Fruit fly (Drosophila melanogaster) whole organism, embryonic: Measurements from ENCODE around the gene DhpD.

Source experiments
- Ada2b ChIP-seq: fragments of 200-800 bp; sonication (Bioruptor generic); IDR thresholded peaks from 2 replicates; pipeline ENCODE4 v1.3.6; 2022; ENCODE audit warnings: missing biosample characterization, missing genetic modification characterization
- Asciz ChIP-seq: fragments of 200-800 bp; sonication (Bioruptor generic); optimal IDR thresholded peaks from 2 replicates; lab custom pipeline; 2017; ENCODE audit warnings: missing biosample characterization, mild to moderate bottlenecking, missing genetic modification characterization, missing genetic modification reagents
- CG1024 ChIP-seq: fragments of 200-800 bp; sonication (Bioruptor generic); IDR thresholded peaks from 2 replicates; pipeline ENCODE4 v1.3.6; 2022; ENCODE audit warnings: missing biosample characterization, missing genetic modification characterization
- CG11456 ChIP-seq: fragments of 200-800 bp; sonication (Bioruptor generic); IDR thresholded peaks from 3 replicates; pipeline ENCODE4 v1.3.6; 2022; ENCODE audit warnings: missing biosample characterization, missing genetic modification characterization
- CG11504 ChIP-seq: fragments of 200-800 bp; sonication (Bioruptor generic); optimal IDR thresholded peaks from 3 replicates; lab custom pipeline; 2019; ENCODE audit warnings: missing biosample characterization, mild to moderate bottlenecking, missing genetic modification characterization, moderate library complexity
- CG1233 ChIP-seq: fragments of 200-800 bp; sonication (Bioruptor generic); optimal IDR thresholded peaks from 4 replicates; lab custom pipeline; 2018; ENCODE audit warnings: missing biosample characterization, mild to moderate bottlenecking, missing genetic modification characterization
- CG15269 ChIP-seq: fragments of 200-800 bp; sonication (Bioruptor generic); optimal IDR thresholded peaks from 2 replicates; lab custom pipeline; 2018; ENCODE audit warnings: missing biosample characterization, mild to moderate bottlenecking, missing genetic modification characterization, moderate library complexity
- CG31224 ChIP-seq: fragments of 200-800 bp; sonication (Bioruptor generic); IDR thresholded peaks from 2 replicates; pipeline ENCODE4 v1.3.6; 2022; ENCODE audit warnings: missing biosample characterization, missing genetic modification characterization
- CG31388 ChIP-seq: fragments of 200-800 bp; sonication (Bioruptor generic); optimal IDR thresholded peaks from 2 replicates; lab custom pipeline; 2016; ENCODE audit warnings: missing biosample characterization, missing genetic modification characterization
- CG32532 ChIP-seq: fragments of 200-800 bp; sonication (Bioruptor generic); IDR thresholded peaks from 2 replicates; pipeline ENCODE4 v1.3.6; 2022; ENCODE audit warnings: missing biosample characterization, missing genetic modification characterization
- CG33213 ChIP-seq: fragments of 200-800 bp; sonication (Bioruptor generic); optimal IDR thresholded peaks from 3 replicates; lab custom pipeline; 2016; ENCODE audit warnings: missing biosample characterization, missing genetic modification characterization
- CG34376 ChIP-seq: fragments of 200-800 bp; sonication (Bioruptor generic); optimal IDR thresholded peaks from 2 replicates; lab custom pipeline; 2018; ENCODE audit warnings: missing biosample characterization, mild to moderate bottlenecking, missing genetic modification characterization
- CG4730 ChIP-seq: fragments of 200-800 bp; sonication (Bioruptor generic); IDR thresholded peaks from 2 replicates; pipeline ENCODE4 v1.3.6; 2022; ENCODE audit warnings: missing biosample characterization, missing genetic modification characterization
- CG6791 ChIP-seq: fragments of 200-800 bp; sonication (Bioruptor generic); IDR thresholded peaks from 3 replicates; pipeline ENCODE4 v1.3.6; 2022; ENCODE audit warnings: missing biosample characterization, missing genetic modification characterization; ENCODE audit not compliant: partially characterized antibody
- CG7372 ChIP-seq: fragments of 200-800 bp; sonication (Bioruptor generic); IDR thresholded peaks from 2 replicates; pipeline ENCODE4 v1.3.6; 2022; ENCODE audit warnings: missing biosample characterization, missing genetic modification characterization
- CG8924 ChIP-seq: fragments of 200-800 bp; optimal IDR thresholded peaks from 3 replicates; lab custom pipeline; 2019; ENCODE audit warnings: missing biosample characterization, mild to moderate bottlenecking, missing genetic modification characterization, moderate library complexity
- D19A ChIP-seq: fragments of 200-800 bp; optimal IDR thresholded peaks from 3 replicates; lab custom pipeline; 2019; ENCODE audit warnings: missing biosample characterization, mild to moderate bottlenecking, missing genetic modification characterization, moderate library complexity
- Fer2 ChIP-seq: fragments of 200-800 bp; sonication (Bioruptor generic); optimal IDR thresholded peaks from 2 replicates; lab custom pipeline; 2018; ENCODE audit warnings: missing biosample characterization, mild to moderate bottlenecking, missing genetic modification characterization, moderate library complexity
- GATAe ChIP-seq: fragments of 200-800 bp; sonication (Bioruptor generic); conservative IDR thresholded peaks from 2 replicates; pipeline ENCODE4 v1.3.6; 2022; ENCODE audit warnings: missing biosample characterization, missing genetic modification characterization
- HmgZ ChIP-seq: fragments of 200-800 bp; sonication (Bioruptor generic); optimal IDR thresholded peaks from 2 replicates; lab custom pipeline; 2018; ENCODE audit warnings: missing biosample characterization, mild to moderate bottlenecking, missing genetic modification characterization
- Hr3 ChIP-seq: fragments of 200-800 bp; sonication (Bioruptor generic); optimal IDR thresholded peaks from 3 replicates; lab custom pipeline; 2016; ENCODE audit warnings: missing biosample characterization, missing genetic modification characterization
- Hr39 ChIP-seq: fragments of >200 bp; optimal IDR thresholded peaks from 2 replicates; lab custom pipeline; 2017
- Jarid2 ChIP-seq: fragments of 200-800 bp; sonication (Bioruptor generic); optimal IDR thresholded peaks from 3 replicates; lab custom pipeline; 2017; ENCODE audit warnings: mild to moderate bottlenecking, missing biosample characterization, missing genetic modification reagents, missing genetic modification characterization
- MESR4 ChIP-seq: fragments of 200-800 bp; sonication (Bioruptor generic); optimal IDR thresholded peaks from 2 replicates; lab custom pipeline; 2018; ENCODE audit warnings: missing biosample characterization, mild to moderate bottlenecking, missing genetic modification characterization, moderate library complexity
- Med ChIP-seq: fragments of 200-800 bp; sonication (Bioruptor generic); peaks from one replicate; lab custom pipeline; 2016; ENCODE audit warnings: missing biosample characterization, missing genetic modification characterization, mild to moderate bottlenecking, inconsistent platforms, moderate library complexity
- Mes4 ChIP-seq: fragments of 200-800 bp; sonication (Bioruptor generic); optimal IDR thresholded peaks from 2 replicates; lab custom pipeline; 2016; ENCODE audit warnings: missing biosample characterization, missing genetic modification characterization
- Oli ChIP-seq: fragments of 200-800 bp; sonication (Bioruptor generic); optimal IDR thresholded peaks from 2 replicates; lab custom pipeline; 2018; ENCODE audit warnings: missing biosample characterization, mild to moderate bottlenecking, missing genetic modification characterization, moderate library complexity
- Rx ChIP-seq: fragments of 200-800 bp; sonication (Bioruptor generic); IDR thresholded peaks from 2 replicates; pipeline ENCODE4 v1.3.6; 2022; ENCODE audit warnings: missing biosample characterization, missing genetic modification characterization
- Six4 ChIP-seq: fragments of 200-800 bp; sonication (Bioruptor generic); optimal IDR thresholded peaks from 2 replicates; lab custom pipeline; 2016; ENCODE audit warnings: missing biosample characterization, missing genetic modification characterization
- abd-A ChIP-seq: fragments of 200-800 bp; sonication (Bioruptor generic); optimal IDR thresholded peaks from 3 replicates; lab custom pipeline; 2019; ENCODE audit warnings: missing biosample characterization, mild to moderate bottlenecking, missing genetic modification characterization, moderate library complexity
- chm ChIP-seq: fragments of 200-800 bp; sonication (Bioruptor generic); IDR thresholded peaks from 2 replicates; pipeline ENCODE4 v1.3.6; 2022; ENCODE audit warnings: missing biosample characterization, missing genetic modification characterization
- crol ChIP-seq: fragments of 200-800 bp; sonication (Bioruptor generic); IDR thresholded peaks from 2 replicates; pipeline ENCODE4 v1.3.6; 2022; ENCODE audit warnings: missing biosample characterization, missing genetic modification characterization
- fd3F ChIP-seq: fragments of 200-800 bp; sonication (Bioruptor generic); optimal IDR thresholded peaks from 2 replicates; lab custom pipeline; 2018; ENCODE audit warnings: missing biosample characterization, mild to moderate bottlenecking, missing genetic modification characterization, moderate library complexity
- gcm ChIP-seq: fragments of 200-800 bp; sonication (Bioruptor generic); optimal IDR thresholded peaks from 2 replicates; lab custom pipeline; 2019; ENCODE audit warnings: missing biosample characterization, mild to moderate bottlenecking, missing genetic modification characterization, moderate library complexity
- gro ChIP-seq: fragments of 200-800 bp; sonication (Bioruptor generic); optimal IDR thresholded peaks from 2 replicates; lab custom pipeline; 2016; ENCODE audit warnings: missing biosample characterization, missing genetic modification characterization
- h ChIP-seq: fragments of >200 bp; optimal IDR thresholded peaks from 2 replicates; lab custom pipeline; 2017
- klu ChIP-seq: fragments of 200-800 bp; sonication (Bioruptor generic); IDR thresholded peaks from 2 replicates; pipeline ENCODE4 v1.3.6; 2022; ENCODE audit warnings: missing biosample characterization, missing genetic modification characterization
- lov ChIP-seq, 2 experiments: fragments of 200-800 bp in 1 of 2; fragments of >200 bp in 1 of 2; sonication (Bioruptor generic) in 1 of 2; IDR thresholded peaks in 1 of 2; optimal IDR thresholded peaks in 1 of 2; 2 replicates in 1 of 2; 3 replicates in 1 of 2; pipeline versions ENCODE4 v1.3.6 to Lab custom; 2017 to 2022; ENCODE audit warnings: missing biosample characterization in 1 of 2, missing genetic modification characterization in 1 of 2
- mirr ChIP-seq: fragments of 200-800 bp; sonication (Bioruptor generic); optimal IDR thresholded peaks from 3 replicates; lab custom pipeline; 2018; ENCODE audit warnings: missing biosample characterization, mild to moderate bottlenecking, missing genetic modification characterization
- row ChIP-seq: fragments of 200-800 bp; sonication (Bioruptor generic); IDR thresholded peaks from 3 replicates; pipeline ENCODE4 v1.3.6; 2022; ENCODE audit warnings: missing biosample characterization, missing genetic modification characterization
- run ChIP-seq: fragments of 200-800 bp; sonication (Bioruptor generic); optimal IDR thresholded peaks from 3 replicates; lab custom pipeline; 2018; ENCODE audit warnings: missing biosample characterization, mild to moderate bottlenecking, missing genetic modification characterization
- salm ChIP-seq: fragments of 200-800 bp; sonication (Bioruptor generic); optimal IDR thresholded peaks from 2 replicates; lab custom pipeline; 2018; ENCODE audit warnings: missing biosample characterization, mild to moderate bottlenecking, missing genetic modification characterization
- shn ChIP-seq: fragments of 200-800 bp; sonication (Bioruptor generic); optimal IDR thresholded peaks from 3 replicates; lab custom pipeline; 2016; ENCODE audit warnings: missing biosample characterization, missing genetic modification characterization

Gene DhpD

DNA sequence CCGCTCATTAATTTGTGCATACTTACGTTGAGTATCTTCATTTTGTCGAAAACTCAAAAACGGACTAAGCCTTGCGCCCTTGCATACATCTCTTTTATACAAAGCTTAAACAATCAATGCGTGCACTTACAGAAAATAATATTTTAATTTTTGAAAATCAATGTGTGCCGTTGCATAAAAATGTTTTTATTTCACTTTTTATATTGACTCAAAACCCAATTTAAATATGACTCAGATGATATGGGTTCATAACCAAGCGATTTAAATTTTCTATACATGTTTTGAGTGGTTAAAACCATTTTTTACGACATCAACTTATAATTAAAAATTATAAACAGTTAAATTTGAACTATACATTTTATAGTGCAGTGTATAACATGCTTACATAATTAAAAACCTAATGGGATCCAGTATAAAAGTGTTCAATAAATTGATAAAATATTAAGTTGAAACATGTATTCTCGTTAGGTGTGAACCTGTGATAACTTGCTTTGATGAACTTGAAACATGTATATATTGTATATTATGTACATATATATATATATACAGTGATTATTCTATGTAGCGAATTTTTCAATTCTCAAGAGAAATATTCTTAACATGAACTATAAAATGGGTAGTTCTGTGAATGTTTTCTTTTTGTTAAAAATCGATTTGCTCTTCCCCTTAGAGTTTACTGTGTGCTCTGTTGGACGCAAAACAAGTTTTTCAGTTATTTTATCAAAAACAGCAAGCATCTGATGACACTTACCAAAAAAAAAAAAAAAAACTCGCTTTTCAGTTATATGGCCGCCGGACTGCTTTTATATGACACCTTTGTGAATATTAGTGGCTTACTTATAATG lies 14.3 kb upstream of the DhpD start, which contains the start of gene CG34305 (continued):
- TF ChIP-seq Asciz (no peak), run (tag; lab: Kevin White, UChicago) (no peak), HmgZ (tag; lab: Kevin White, UChicago) (no peak), Six4 (GFP tag; lab: Kevin White, UChicago) (no peak), Hr3 (GFP tag; lab: Kevin White, UChicago) (no peak), CG31388 (GFP tag; lab: Kevin White, UChicago) (no peak), gro (GFP tag; lab: Kevin White, UChicago) (no peak), mirr (GFP tag; lab: Kevin White, UChicago) (no peak), CG1233 (GFP tag; lab: Kevin White, UChicago) (peak; percentile 20), salm (tag; lab: Kevin White, UChicago) (no peak), CG11504 (no peak), lov (optimal IDR thresholded peaks at IDR 0.05; lab: Kevin White, UChicago) (no peak), lov (GFP tag; IDR thresholded peaks at IDR 0.05; lab: Robert Waterston, UW) (no peak), CG15269 (tag; lab: Kevin White, UChicago) (peak; percentile 33), Ada2b (GFP tag; lab: Robert Waterston, UW) (peak; percentile 29; the same call in 1 of the 2 replicates), CG7372 (no peak), shn (GFP tag; lab: Kevin White, UChicago) (no peak), fd3F (peak; percentile 37), Oli (tag; lab: Kevin White, UChicago) (peak; percentile 19), Rx (GFP tag; lab: Robert Waterston, UW) (no peak), abd-A (tag; lab: Kevin White, UChicago) (peak; percentile 13)

- no peak for TF ChIP-seq CG1024 (GFP tag; lab: Robert Waterston, UW)
- TF ChIP-seq CG8924 (tag; lab: Kevin White, UChicago), result no peak
- peak; percentile 14 for TF ChIP-seq Med (GFP tag; lab: Kevin White, UChicago)
- no peak for TF ChIP-seq D19A (tag; lab: Kevin White, UChicago)
- TF ChIP-seq MESR4 (GFP tag; lab: Kevin White, UChicago), result no peak
- 0 out of 3 replicates have a peak, but pooled peaks have one; percentile 12 for TF ChIP-seq row (GFP tag; lab: Robert Waterston, UW)
- no peak for TF ChIP-seq klu (GFP tag; lab: Robert Waterston, UW)
- TF ChIP-seq CG32532 (GFP tag; lab: Robert Waterston, UW), result 0 out of 2 replicates have a peak, but pooled peaks have one; percentile 13
- no peak for TF ChIP-seq CG4730 (GFP tag; lab: Robert Waterston, UW)
- 0 out of 3 replicates have a peak, but pooled peaks have one; percentile 19 for TF ChIP-seq CG6791 (GFP tag; lab: Robert Waterston, UW)
- no peak for TF ChIP-seq CG33213 (GFP tag; lab: Kevin White, UChicago)
- TF ChIP-seq GATAe (GFP tag; lab: Robert Waterston, UW), result no peak
- TF ChIP-seq chm (GFP tag; lab: Robert Waterston, UW), result no peak
- TF ChIP-seq CG31224 (GFP tag; lab: Robert Waterston, UW), result 0 out of 2 replicates have a peak, but pooled peaks have one; percentile 22
- no peak for TF ChIP-seq h (lab: Kevin White, UChicago)
- no peak for TF ChIP-seq Mes4
- TF ChIP-seq CG34376 (GFP tag; lab: Kevin White, UChicago), result peak; percentile 36
- TF ChIP-seq crol, result peak; percentile 47
- peak; percentile 5 for TF ChIP-seq Jarid2 (GFP tag; lab: Kevin White, UChicago)
- TF ChIP-seq CG11456 (GFP tag; lab: Robert Waterston, UW), result 0 out of 3 replicates have a peak, but pooled peaks have one; percentile 45
- TF ChIP-seq Hr39 (lab: Kevin White, UChicago), result peak; percentile 58
- TF ChIP-seq gcm (GFP tag; lab: Kevin White, UChicago), result peak; percentile 72
- TF ChIP-seq Fer2, result no peak
Measured at dm6 chr3R:4242209-4242887, 13.3 kb upstream of the DhpD start, which contains the start of gene CG14642. CG14642 (minus strand) TSS chr3R:4242717.
